Fruit fly (Drosophila melanogaster) S2 (cell line): Measurements from ENCODE around the gene PMCA.

Experiments
- CG8478 ChIP-seq: fragments of >200 bp; optimal IDR thresholded peaks from 2 replicates; lab custom pipeline; 2018
- CTCF ChIP-seq, 2 experiments: fragments of >200 bp; optimal IDR thresholded peaks; 2 replicates each; lab custom pipeline; 2018

- TF ChIP-seq CG8478 (lab: Kevin White, UChicago) (no peak), CTCF (optimal IDR thresholded peaks at IDR 0.05; lab: Kevin White, UChicago) (no peak)
Observed at dm6 chr4:313696-314104, 45.0 kb downstream of the PMCA start, which contains the start of gene Zip102B.
